Worm (Caenorhabditis elegans) whole organism, L4 larva: Measurements from ENCODE around the gene T24D3.2.

Source experiments
- D1046.2 ChIP-seq: fragments of 200-800 bp; sonication (Bioruptor generic); IDR thresholded peaks from 2 replicates; pipeline ENCODE4 v1.3.6; 2022; ENCODE audit warnings: missing genetic modification characterization, missing compliant biosample characterization
- F37D6.2 ChIP-seq: sonication (generic microtip); optimal IDR thresholded peaks from 2 replicates; lab custom pipeline; 2016; ENCODE audit warnings: mild to moderate bottlenecking, missing genetic modification characterization, missing compliant biosample characterization
- F44E2.7 ChIP-seq: fragments of 200-800 bp; sonication (Bioruptor generic); IDR thresholded peaks from 2 replicates; pipeline ENCODE4 v2.1.2; 2022; ENCODE audit warnings: missing genetic modification characterization, missing compliant biosample characterization
- F49E8.2 ChIP-seq: sonication (generic microtip); optimal IDR thresholded peaks from 2 replicates; lab custom pipeline; 2016; ENCODE audit warnings: missing compliant biosample characterization, mild to moderate bottlenecking, missing genetic modification characterization, borderline replicate concordance
- R02D3.7 ChIP-seq: fragments of 150-350 bp; sonication (generic microtip); optimal IDR thresholded peaks from 3 replicates; lab custom pipeline; 2014; ENCODE audit warnings: missing biosample characterization, missing genetic modification characterization
- Y48G9A.11 ChIP-seq: fragments of 200-800 bp; sonication (Bioruptor generic); IDR thresholded peaks from 2 replicates; pipeline ENCODE4 v1.3.6; 2022; ENCODE audit warnings: missing genetic modification reagents, missing genetic modification characterization, missing compliant biosample characterization
- Y5F2A.4 ChIP-seq: fragments of 200-800 bp; sonication (Bioruptor generic); optimal IDR thresholded peaks from 2 replicates; lab custom pipeline; 2018; ENCODE audit warnings: mild to moderate bottlenecking, missing genetic modification characterization, missing compliant biosample characterization
- Y75B8A.6 ChIP-seq: fragments of 200-800 bp; sonication (Bioruptor generic); IDR thresholded peaks from 2 replicates; pipeline ENCODE4 v1.3.6; 2022; ENCODE audit warnings: missing genetic modification reagents, missing genetic modification characterization, missing compliant biosample characterization
- ZK337.2 ChIP-seq: fragments of 200-800 bp; sonication (Bioruptor generic); IDR thresholded peaks from 2 replicates; pipeline ENCODE4 v1.3.6; 2022; ENCODE audit warnings: missing genetic modification reagents, missing genetic modification characterization, missing compliant biosample characterization
- ZK546.5 ChIP-seq, 2 experiments: sonication (generic microtip); optimal IDR thresholded peaks; 2 replicates each; lab custom pipeline; 2017; ENCODE audit warnings: missing biosample characterization in 2 of 2, missing genetic modification characterization in 2 of 2
- aha-1 ChIP-seq: fragments of 150-350 bp; peaks from one replicate; lab custom pipeline; 2014; ENCODE audit warnings: missing biosample characterization, missing genetic modification characterization
- aly-2 ChIP-seq: sonication (generic microtip); optimal IDR thresholded peaks from 2 replicates; lab custom pipeline; 2018; ENCODE audit warnings: missing biosample characterization, missing genetic modification characterization
- arid-1 ChIP-seq: fragments of 200-800 bp; sonication (Bioruptor generic); conservative IDR thresholded peaks from 2 replicates; pipeline ENCODE4 v1.3.6; 2022; ENCODE audit warnings: missing genetic modification reagents, missing genetic modification characterization, missing compliant biosample characterization
- ceh-28 ChIP-seq: fragments of 150-350 bp; optimal IDR thresholded peaks from 2 replicates; lab custom pipeline; 2014; ENCODE audit warnings: missing biosample characterization, missing genetic modification reagents, missing genetic modification characterization
- ceh-82 ChIP-seq: sonication (generic microtip); optimal IDR thresholded peaks from 2 replicates; lab custom pipeline; 2017; ENCODE audit warnings: missing biosample characterization, missing genetic modification characterization
- ctbp-1 ChIP-seq: fragments of 200-800 bp; sonication (Bioruptor generic); IDR thresholded peaks from 2 replicates; pipeline ENCODE4 v1.3.6; 2022; ENCODE audit warnings: missing genetic modification reagents, missing genetic modification characterization, missing compliant biosample characterization
- daf-16 ChIP-seq, 3 experiments: sonication (generic microtip); optimal IDR thresholded peaks; 2 replicates each; lab custom pipeline; 2016 to 2017; ENCODE audit warnings: missing genetic modification characterization in 3 of 3, missing genetic modification reagents in 3 of 3, mild to moderate bottlenecking in 2 of 3, missing compliant biosample characterization in 2 of 3, missing biosample characterization in 1 of 3, moderate library complexity in 1 of 3
- daf-19 ChIP-seq: fragments of 200-800 bp; sonication (Bioruptor generic); conservative IDR thresholded peaks from 2 replicates; pipeline ENCODE4 v1.3.6; 2022; ENCODE audit warnings: missing genetic modification characterization, missing compliant biosample characterization
- daf-8 ChIP-seq: fragments of 200-800 bp; sonication (Bioruptor generic); IDR thresholded peaks from 2 replicates; pipeline ENCODE4 v1.3.6; 2022; ENCODE audit warnings: missing genetic modification characterization, missing compliant biosample characterization
- dmd-9 ChIP-seq: fragments of 200-800 bp; sonication (Bioruptor generic); IDR thresholded peaks from 2 replicates; pipeline ENCODE4 v1.3.6; 2022; ENCODE audit warnings: missing genetic modification reagents, missing genetic modification characterization, missing compliant biosample characterization
- dpl-1 ChIP-seq: fragments of 150-350 bp; optimal IDR thresholded peaks from 2 replicates; lab custom pipeline; 2014; ENCODE audit warnings: missing biosample characterization, missing genetic modification reagents, missing genetic modification characterization
- duxl-1 ChIP-seq: sonication (generic microtip); optimal IDR thresholded peaks from 2 replicates; lab custom pipeline; 2016; ENCODE audit warnings: mild to moderate bottlenecking, missing genetic modification characterization, moderate library complexity, missing compliant biosample characterization; ENCODE audit not compliant: poor library complexity
- dve-1 ChIP-seq: sonication (generic microtip); optimal IDR thresholded peaks from 2 replicates; lab custom pipeline; 2017; ENCODE audit warnings: antibody characterized with exemption, mild to moderate bottlenecking, missing genetic modification characterization, missing compliant biosample characterization; ENCODE audit not compliant: insufficient read depth
- egl-27 ChIP-seq: sonication (generic microtip); optimal IDR thresholded peaks from 3 replicates; lab custom pipeline; 2017; ENCODE audit warnings: missing biosample characterization, missing genetic modification reagents, missing genetic modification characterization
- fos-1 ChIP-seq: fragments of 150-350 bp; optimal IDR thresholded peaks from 2 replicates; lab custom pipeline; 2014; ENCODE audit warnings: missing biosample characterization, missing genetic modification characterization
- hlh-30 ChIP-seq: sonication (generic microtip); optimal IDR thresholded peaks from 2 replicates; lab custom pipeline; 2017; ENCODE audit warnings: antibody characterized with exemption, mild to moderate bottlenecking, missing genetic modification characterization, missing compliant biosample characterization; ENCODE audit not compliant: insufficient read depth
- lin-1 ChIP-seq: fragments of 200-800 bp; sonication (Bioruptor generic); IDR thresholded peaks from 2 replicates; pipeline ENCODE4 v1.3.6; 2022; ENCODE audit warnings: missing genetic modification reagents, missing genetic modification characterization, missing compliant biosample characterization
- lin-13 ChIP-seq: fragments of 150-350 bp; optimal IDR thresholded peaks from 2 replicates; lab custom pipeline; 2014; ENCODE audit warnings: missing biosample characterization, missing genetic modification reagents, missing genetic modification characterization
- lin-15B ChIP-seq: fragments of 150-350 bp; sonication (generic microtip); optimal IDR thresholded peaks from 3 replicates; lab custom pipeline; 2014; ENCODE audit warnings: missing biosample characterization, missing genetic modification characterization
- lin-29 ChIP-seq: fragments of 200-800 bp; sonication (Bioruptor generic); IDR thresholded peaks from 2 replicates; pipeline ENCODE4 v1.3.6; 2022; ENCODE audit warnings: missing genetic modification reagents, missing genetic modification characterization, missing compliant biosample characterization
- lsy-2 ChIP-seq, 2 experiments: fragments of 150-350 bp in 1 of 2; sonication (generic microtip) in 1 of 2; optimal IDR thresholded peaks; 2 replicates each; lab custom pipeline; 2014 to 2017; ENCODE audit warnings: missing biosample characterization in 2 of 2, missing genetic modification characterization in 2 of 2
- mep-1 ChIP-seq: fragments of 150-350 bp; sonication (generic microtip); optimal IDR thresholded peaks from 3 replicates; lab custom pipeline; 2014; ENCODE audit warnings: missing biosample characterization, missing genetic modification characterization
- mes-2 ChIP-seq: sonication (generic microtip); optimal IDR thresholded peaks from 2 replicates; lab custom pipeline; 2016; ENCODE audit warnings: missing genotype, mild to moderate bottlenecking, missing genetic modification characterization, missing compliant biosample characterization; ENCODE audit not compliant: poor library complexity, severe bottlenecking
- mxl-2 ChIP-seq: fragments of 200-800 bp; sonication (Bioruptor generic); conservative IDR thresholded peaks from 2 replicates; pipeline ENCODE4 v1.3.6; 2022; ENCODE audit warnings: missing genetic modification reagents, missing genetic modification characterization, missing compliant biosample characterization
- nhr-10 ChIP-seq: fragments of 150-350 bp; optimal IDR thresholded peaks from 2 replicates; lab custom pipeline; 2014; ENCODE audit warnings: missing biosample characterization, missing genetic modification characterization
- nhr-25 ChIP-seq: sonication (generic microtip); optimal IDR thresholded peaks from 2 replicates; lab custom pipeline; 2017; ENCODE audit warnings: missing genetic modification characterization, mild to moderate bottlenecking, missing compliant biosample characterization, antibody characterized with exemption, moderate library complexity, borderline replicate concordance; ENCODE audit not compliant: insufficient read depth
- nhr-42 ChIP-seq: fragments of 200-800 bp; sonication (Bioruptor generic); IDR thresholded peaks from 2 replicates; pipeline ENCODE4 v1.3.6; 2022; ENCODE audit warnings: missing genetic modification characterization, missing compliant biosample characterization
- nhr-48 ChIP-seq: sonication (generic microtip); optimal IDR thresholded peaks from 2 replicates; lab custom pipeline; 2016; ENCODE audit warnings: mild to moderate bottlenecking, missing genetic modification characterization, missing compliant biosample characterization
- nhr-6 ChIP-seq: fragments of 150-350 bp; optimal IDR thresholded peaks from 2 replicates; lab custom pipeline; 2014; ENCODE audit warnings: missing biosample characterization, missing genetic modification characterization
- pqm-1 ChIP-seq: sonication (generic microtip); optimal IDR thresholded peaks from 2 replicates; lab custom pipeline; 2017; ENCODE audit warnings: missing biosample characterization, missing genetic modification characterization
- rbr-2 ChIP-seq: sonication (generic microtip); optimal IDR thresholded peaks from 2 replicates; lab custom pipeline; 2016; ENCODE audit warnings: missing genotype, missing genetic modification characterization, missing compliant biosample characterization
- skn-1 ChIP-seq: fragments of 150-350 bp; optimal IDR thresholded peaks from 2 replicates; lab custom pipeline; 2014; ENCODE audit warnings: missing biosample characterization, missing genetic modification characterization
- spr-1 ChIP-seq: sonication (generic microtip); optimal IDR thresholded peaks from 2 replicates; lab custom pipeline; 2016; ENCODE audit warnings: mild to moderate bottlenecking, missing genetic modification characterization, missing compliant biosample characterization
- spr-3 ChIP-seq: fragments of 200-800 bp; sonication (Bioruptor generic); optimal IDR thresholded peaks from 2 replicates; lab custom pipeline; 2018; ENCODE audit warnings: mild to moderate bottlenecking, missing genetic modification characterization, missing compliant biosample characterization
- tag-97 ChIP-seq: fragments of 200-800 bp; sonication (Bioruptor generic); IDR thresholded peaks from 2 replicates; pipeline ENCODE4 v1.3.6; 2022; ENCODE audit warnings: missing genetic modification characterization, missing compliant biosample characterization
- unc-130 ChIP-seq: sonication (generic microtip); optimal IDR thresholded peaks from 2 replicates; lab custom pipeline; 2016; ENCODE audit warnings: missing genetic modification reagents, missing genetic modification characterization, missing compliant biosample characterization
- unc-39 ChIP-seq: sonication (generic microtip); optimal IDR thresholded peaks from 2 replicates; lab custom pipeline; 2017; ENCODE audit warnings: missing biosample characterization, missing genetic modification characterization
- vab-7 ChIP-seq: fragments of 200-800 bp; sonication (Bioruptor generic); IDR thresholded peaks from 2 replicates; pipeline ENCODE4 v1.3.6; 2022; ENCODE audit warnings: missing genetic modification reagents, missing genetic modification characterization, missing compliant biosample characterization
- zag-1 ChIP-seq: fragments of 150-350 bp; optimal IDR thresholded peaks from 2 replicates; lab custom pipeline; 2014; ENCODE audit warnings: missing biosample characterization, missing genetic modification characterization
- zip-11 ChIP-seq: fragments of 200-800 bp; sonication (Bioruptor generic); IDR thresholded peaks from 2 replicates; pipeline ENCODE4 v1.3.6; 2022; ENCODE audit warnings: missing genetic modification characterization, missing compliant biosample characterization

T24D3.2 gene

ce11 chrX:12458021-12458420, 32.5 kb downstream of the T24D3.2 start (continued):
- TF ChIP-seq aha-1, result peak; percentile 72
- peak; percentile 56; the same call in 1 of the 2 replicates for TF ChIP-seq lin-29
- TF ChIP-seq rbr-2 (tag; lab: Kevin White, UChicago), result no peak
- peak; percentile 42 for TF ChIP-seq dve-1 (tag; lab: Kevin White, UChicago)
- TF ChIP-seq nhr-25 (tag; lab: Kevin White, UChicago), result peak; percentile 34
- no peak for TF ChIP-seq pqm-1 (tag; lab: Kevin White, UChicago)
- TF ChIP-seq ZK337.2 (GFP tag; lab: Robert Waterston, UW), result peak; percentile 48; the same call in 1 of the 2 replicates
- TF ChIP-seq hlh-30, result peak; percentile 65
- TF ChIP-seq ctbp-1 (GFP tag; lab: Robert Waterston, UW), result peak; percentile 52; the same call in 1 of the 2 replicates
- no peak for TF ChIP-seq lsy-2 (tag; optimal IDR thresholded peaks at IDR 0.05; lab: Kevin White, UChicago)
- TF ChIP-seq spr-3 (GFP tag; lab: Kevin White, UChicago), result peak; percentile 32
- no peak for TF ChIP-seq ceh-28 (tag; lab: Kevin White, UChicago)
- TF ChIP-seq tag-97 (GFP tag; lab: Robert Waterston, UW), result no peak
- 0 out of 2 replicates have a peak, but pooled peaks have one; percentile 13 for TF ChIP-seq F44E2.7 (GFP tag; lab: Robert Waterston, UW)
- peak; percentile 23 to 81 for TF ChIP-seq daf-16 (GFP tag; optimal IDR thresholded peaks at IDR 0.05; lab: Kevin White, UChicago)
- TF ChIP-seq daf-16 (tag; optimal IDR thresholded peaks at IDR 0.05; lab: Kevin White, UChicago), result peak; percentile 73
- TF ChIP-seq ZK546.5 (tag; optimal IDR thresholded peaks at IDR 0.05; lab: Kevin White, UChicago), result no peak
- peak; percentile 73 for TF ChIP-seq mes-2
- TF ChIP-seq lin-15B (tag; lab: Kevin White, UChicago), result no peak
- TF ChIP-seq dpl-1, result peak; percentile 30
- no peak for TF ChIP-seq mxl-2 (GFP tag; lab: Robert Waterston, UW)
- no peak for TF ChIP-seq Y75B8A.6
- TF ChIP-seq F37D6.2 (tag; lab: Kevin White, UChicago), result no peak
- TF ChIP-seq nhr-42 (GFP tag; lab: Robert Waterston, UW), result 0 out of 2 replicates have a peak, but pooled peaks have one; percentile 65
- peak; percentile 78 for TF ChIP-seq arid-1 (GFP tag; lab: Robert Waterston, UW)
- peak; percentile 60 for TF ChIP-seq lin-13
- TF ChIP-seq nhr-10, result peak; percentile 5
- TF ChIP-seq aly-2 (tag; lab: Kevin White, UChicago), result peak; percentile 64
- TF ChIP-seq egl-27 (tag; lab: Kevin White, UChicago), result no peak
- TF ChIP-seq lin-1, result peak; percentile 69; the same call in 1 of the 2 replicates
- TF ChIP-seq vab-7 (GFP tag; lab: Robert Waterston, UW), result peak; percentile 75
- peak; percentile 79 for TF ChIP-seq spr-1 (tag; lab: Kevin White, UChicago)
- TF ChIP-seq ceh-82 (tag; lab: Kevin White, UChicago), result no peak
- peak; percentile 77 for TF ChIP-seq mep-1 (tag; lab: Kevin White, UChicago)
- no peak for TF ChIP-seq unc-39 (tag; lab: Kevin White, UChicago)
- TF ChIP-seq nhr-6, result peak; percentile 20
- no peak for TF ChIP-seq skn-1 (tag; lab: Kevin White, UChicago)
- no peak for TF ChIP-seq zag-1 (tag; lab: Kevin White, UChicago)
- TF ChIP-seq duxl-1 (tag; lab: Kevin White, UChicago), result peak; percentile 71
- peak; percentile 87 for TF ChIP-seq dmd-9
- TF ChIP-seq daf-19 (GFP tag; lab: Robert Waterston, UW), result peak; percentile 74
- TF ChIP-seq Y48G9A.11 (GFP tag; lab: Robert Waterston, UW), result peak; percentile 71; the same call in 1 of the 2 replicates
- TF ChIP-seq zip-11 (GFP tag; lab: Robert Waterston, UW), result peak; percentile 46; the same call in 1 of the 2 replicates
- TF ChIP-seq R02D3.7 (tag; lab: Kevin White, UChicago), result peak; percentile 24
- TF ChIP-seq daf-8 (GFP tag; lab: Robert Waterston, UW), result no peak
- TF ChIP-seq nhr-48 (tag; lab: Kevin White, UChicago), result peak; percentile 71
- no peak for TF ChIP-seq fos-1 (tag; lab: Kevin White, UChicago)
- peak; percentile 71 for TF ChIP-seq F49E8.2 (tag; lab: Kevin White, UChicago)
- TF ChIP-seq Y5F2A.4 (GFP tag; lab: Kevin White, UChicago), result peak; percentile 68
- TF ChIP-seq unc-130, result peak; percentile 47
- TF ChIP-seq D1046.2, result no peak
